Worm (Caenorhabditis elegans): Measurements from ENCODE around the gene F27C8.2.

DNA sequence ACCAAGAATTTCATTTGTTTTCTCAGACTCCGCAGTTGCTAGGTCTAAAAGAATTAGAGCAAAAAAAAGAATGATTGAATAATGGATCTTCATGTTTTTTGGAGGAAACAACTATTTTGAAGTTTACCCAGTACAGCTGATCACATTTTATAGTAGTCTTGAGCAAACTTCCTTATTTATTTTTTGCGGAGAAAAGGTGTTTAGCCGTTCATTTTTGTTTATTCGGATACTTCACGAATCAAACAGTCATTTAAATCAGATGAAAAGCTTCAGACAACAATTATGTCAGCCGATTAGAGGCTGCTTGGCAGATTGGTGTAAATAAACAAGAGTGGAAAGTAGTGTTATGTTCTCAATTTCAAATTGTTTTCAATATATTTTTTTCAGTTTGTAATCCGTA lies 28.1 kb downstream of the F27C8.2 start, which contains the start of gene W09C2.8:
- TF ChIP-seq him-1 (tag; optimal IDR thresholded peaks at IDR 0.05) (no peak), W03F9.2 (tag; optimal IDR thresholded peaks at IDR 0.05) (no peak), dao-5 (tag; optimal IDR thresholded peaks at IDR 0.05) (no peak)
